Worm (Caenorhabditis elegans): Measurements from ENCODE around the gene npax-1.

npax-1 gene

ce11 chrII:7280584-7280983 is 50.5 kb downstream of the npax-1 start:
- TF ChIP-seq T22C8.4 (GFP tag; IDR thresholded peaks at IDR 0.05) (no peak), ztf-23 (GFP tag; IDR thresholded peaks at IDR 0.05) (no peak), klf-2 (GFP tag; conservative IDR thresholded peaks at IDR 0.05) (no peak), med-1 (GFP tag; optimal IDR thresholded peaks at IDR 0.05; ENCODE audit: insufficient read depth) (no peak), tab-1 (GFP tag; IDR thresholded peaks at IDR 0.05) (no peak), ref-1 (GFP tag; conservative IDR thresholded peaks at IDR 0.05) (no peak), ztf-29 (GFP tag; IDR thresholded peaks at IDR 0.05) (no peak), flt-1 (GFP tag; IDR thresholded peaks at IDR 0.05) (no peak), cog-1 (tag; optimal IDR thresholded peaks at IDR 0.05) (no peak)

ce11 chrII:7279808-7280207 is 51.3 kb downstream of the npax-1 start:
- TF ChIP-seq klf-2 (GFP tag; conservative IDR thresholded peaks at IDR 0.05) (no peak), ztf-23 (GFP tag; IDR thresholded peaks at IDR 0.05) (no peak), tab-1 (GFP tag; IDR thresholded peaks at IDR 0.05) (no peak), T22C8.4 (GFP tag; IDR thresholded peaks at IDR 0.05) (no peak), cog-1 (tag; optimal IDR thresholded peaks at IDR 0.05) (no peak), ref-1 (GFP tag; conservative IDR thresholded peaks at IDR 0.05) (no peak), flt-1 (GFP tag; IDR thresholded peaks at IDR 0.05) (no peak), ztf-29 (GFP tag; IDR thresholded peaks at IDR 0.05) (no peak), med-1 (GFP tag; optimal IDR thresholded peaks at IDR 0.05; ENCODE audit: insufficient read depth) (no peak)
